Worm (Caenorhabditis elegans): ENCODE results near the gene fkh-9.

The fkh-9 gene

DNA sequence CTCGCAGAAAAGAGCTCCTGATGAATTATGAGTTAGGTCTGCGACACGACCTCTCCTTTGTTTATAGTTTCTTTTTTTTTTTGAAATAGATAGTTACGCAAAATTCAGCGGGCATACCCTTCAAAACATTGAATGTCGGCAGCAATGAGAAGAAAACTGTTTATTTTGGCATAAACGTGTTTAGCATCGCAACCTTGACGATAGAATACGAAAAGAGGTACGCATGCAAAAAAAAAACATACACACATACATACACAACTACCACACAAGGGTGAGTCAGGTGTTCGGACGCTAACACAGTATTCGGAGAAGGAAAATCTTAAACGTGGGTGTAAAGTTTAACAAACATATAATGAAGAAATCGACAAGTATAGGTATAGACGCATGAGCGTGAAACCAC lies 8.9 kb upstream of the fkh-9 start (continued):
- TF ChIP-seq pha-4 (GFP tag; IDR thresholded peaks at IDR 0.05) = no peak
- peak; percentile 24 for TF ChIP-seq pha-4 (tag; optimal IDR thresholded peaks at IDR 0.05)
- no peak for TF ChIP-seq mdt-29 (GFP tag; IDR thresholded peaks at IDR 0.05)
- TF ChIP-seq nhr-28 (tag; optimal IDR thresholded peaks at IDR 0.05) = peak; percentile 34
- TF ChIP-seq saeg-2 (GFP tag; IDR thresholded peaks at IDR 0.05) = no peak

ce11 chrX:3833964-3834840 lies 7.4 kb upstream of the fkh-9 start:
- TF ChIP-seq egl-43 (GFP tag; IDR thresholded peaks at IDR 0.05) = no peak
- TF ChIP-seq T20F7.1 (GFP tag; optimal IDR thresholded peaks at IDR 0.05) = no peak
- no peak for TF ChIP-seq nhr-77 (tag; optimal IDR thresholded peaks at IDR 0.05)
- TF ChIP-seq cey-2 (tag; optimal IDR thresholded peaks at IDR 0.05; ENCODE audit: borderline replicate concordance, insufficient read depth) = no peak
- TF ChIP-seq nhr-28 (tag; optimal IDR thresholded peaks at IDR 0.05) = peak; percentile 10
- no peak for TF ChIP-seq ztf-11 (tag; optimal IDR thresholded peaks at IDR 0.05)
- no peak for TF ChIP-seq F44E2.7 (GFP tag; IDR thresholded peaks at IDR 0.05)
- no peak for TF ChIP-seq ZK546.5 (tag; optimal IDR thresholded peaks at IDR 0.05)
- TF ChIP-seq lin-38 (GFP tag; IDR thresholded peaks at IDR 0.05) = no peak
- no peak for TF ChIP-seq lin-1 (GFP tag; IDR thresholded peaks at IDR 0.05)
- no peak for TF ChIP-seq ama-1 (optimal IDR thresholded peaks at IDR 0.05)
- no peak for TF ChIP-seq unc-130 (GFP tag; optimal IDR thresholded peaks at IDR 0.05)
- peak; percentile 86 for TF ChIP-seq aha-1 (tag)
- TF ChIP-seq zfp-2 (tag; optimal IDR thresholded peaks at IDR 0.05) = no peak
- TF ChIP-seq zag-1 (tag; optimal IDR thresholded peaks at IDR 0.05) = no peak
- no peak for TF ChIP-seq php-3 (GFP tag; IDR thresholded peaks at IDR 0.05)
- TF ChIP-seq F10B5.3 (tag; optimal IDR thresholded peaks at IDR 0.05) = no peak
- TF ChIP-seq ces-1 (GFP tag; optimal IDR thresholded peaks at IDR 0.05) = no peak
- TF ChIP-seq daf-19 (GFP tag; conservative IDR thresholded peaks at IDR 0.05) = no peak
- TF ChIP-seq sdz-12 (GFP tag; optimal IDR thresholded peaks at IDR 0.05) = no peak
- TF ChIP-seq lin-15B (tag; optimal IDR thresholded peaks at IDR 0.05) = no peak
- peak in 1 of 2 experiments; percentile 63 for TF ChIP-seq unc-62 (GFP tag; optimal IDR thresholded peaks at IDR 0.05 in 1 of 2)
- no peak for TF ChIP-seq unc-62 (tag; optimal IDR thresholded peaks at IDR 0.05)
- no peak for TF ChIP-seq zfp-3 (GFP tag; conservative IDR thresholded peaks at IDR 0.05)
- no peak for TF ChIP-seq egl-27 (tag; optimal IDR thresholded peaks at IDR 0.05)
- TF ChIP-seq mxl-3 (GFP tag; optimal IDR thresholded peaks at IDR 0.05) = no peak
- no peak for TF ChIP-seq pqm-1 (tag; optimal IDR thresholded peaks at IDR 0.05)
- TF ChIP-seq daf-16 (GFP tag; optimal IDR thresholded peaks at IDR 0.05) = peak in 1 of 2 experiments; percentile 87
- no peak for TF ChIP-seq daf-16 (tag; optimal IDR thresholded peaks at IDR 0.05)
- no peak for TF ChIP-seq dve-1 (tag; optimal IDR thresholded peaks at IDR 0.05; ENCODE audit: insufficient read depth)
- TF ChIP-seq hmg-1.1 (GFP tag; IDR thresholded peaks at IDR 0.05) = no peak
- TF ChIP-seq lin-29 (GFP tag; IDR thresholded peaks at IDR 0.05) = no peak
- TF ChIP-seq hlh-11 (tag; optimal IDR thresholded peaks at IDR 0.05) = peak; percentile 6
- no peak for TF ChIP-seq nhr-25 (tag; optimal IDR thresholded peaks at IDR 0.05; ENCODE audit: borderline replicate concordance, insufficient read depth)

DNA sequence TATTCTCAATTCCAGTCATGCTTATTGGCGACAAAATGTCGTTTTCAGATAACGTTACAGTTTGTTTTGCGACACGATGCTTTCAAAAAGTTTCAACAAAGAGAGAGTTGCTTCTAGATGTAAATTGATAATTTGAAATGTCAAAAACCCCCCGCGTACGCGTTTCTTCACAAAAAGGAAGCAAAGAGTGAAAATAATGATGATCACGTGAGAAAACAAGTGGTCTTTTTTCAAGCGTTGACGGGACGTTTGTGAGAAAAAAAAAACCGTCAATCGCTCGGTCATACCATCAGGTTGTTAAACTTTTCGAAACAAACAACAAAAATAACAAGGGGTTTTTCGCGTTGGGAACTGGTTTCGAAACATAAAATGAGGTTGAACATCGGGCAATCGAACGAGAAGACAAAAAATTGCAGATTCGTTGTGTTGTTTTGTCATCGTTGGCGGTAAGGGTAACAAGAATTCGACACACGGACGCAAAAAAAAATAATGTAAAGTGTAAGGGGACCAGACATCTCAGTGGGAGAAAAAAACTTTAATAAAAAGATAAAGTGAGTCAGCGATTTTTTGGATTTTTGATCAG lies 5.4 kb upstream of the fkh-9 start:
- TF ChIP-seq hif-1 (tag; optimal IDR thresholded peaks at IDR 0.05) (peak in 1 of 2 experiments; percentile 67), dpl-1 (GFP tag; optimal IDR thresholded peaks at IDR 0.05) (peak; percentile 24), T26A8.4 (GFP tag; IDR thresholded peaks at IDR 0.05) (peak; percentile 63), mxl-2 (GFP tag; conservative IDR thresholded peaks at IDR 0.05) (0 out of 2 replicates have a peak, but pooled peaks have one; percentile 25), php-3 (GFP tag; IDR thresholded peaks at IDR 0.05) (peak; percentile 85), F44E2.7 (GFP tag; IDR thresholded peaks at IDR 0.05) (no peak), nhr-28 (tag; optimal IDR thresholded peaks at IDR 0.05) (peak; percentile 71), nhr-6 (tag; optimal IDR thresholded peaks at IDR 0.05) (peak; percentile 14), arid-1 (GFP tag; conservative IDR thresholded peaks at IDR 0.05) (no peak), nhr-41 (GFP tag; IDR thresholded peaks at IDR 0.05) (no peak), spr-3 (GFP tag; optimal IDR thresholded peaks at IDR 0.05) (no peak), F10B5.3 (tag; optimal IDR thresholded peaks at IDR 0.05) (no peak), egl-43 (GFP tag; IDR thresholded peaks at IDR 0.05) (no peak), mep-1 (tag; optimal IDR thresholded peaks at IDR 0.05) (peak; percentile 45), hlh-11 (tag; optimal IDR thresholded peaks at IDR 0.05) (peak; percentile 94), daf-19 (GFP tag; conservative IDR thresholded peaks at IDR 0.05) (no peak)
